Fruit fly (Drosophila melanogaster) whole organism, embryonic: ENCODE measurements around the gene Ca-Ma2d.
A peak's percentile ranks its signal among the peaks of the same experiment; 100 is the strongest.

Experiments used
- ATbp ChIP-seq: fragments of 200-800 bp; sonication (Bioruptor generic); optimal IDR thresholded peaks from 2 replicates; lab custom pipeline; 2017; ENCODE audit warnings: missing biosample characterization, mild to moderate bottlenecking, missing genetic modification characterization, missing genetic modification reagents
- Awh ChIP-seq: fragments of 200-800 bp; sonication (Bioruptor generic); IDR thresholded peaks from 2 replicates; pipeline ENCODE4, ENCODE4 v1.3.6; 2022; ENCODE audit warnings: missing biosample characterization, missing genetic modification characterization
- CG12299 ChIP-seq: fragments of 200-800 bp; sonication (Bioruptor generic); optimal IDR thresholded peaks from 2 replicates; lab custom pipeline; 2018; ENCODE audit warnings: missing biosample characterization, mild to moderate bottlenecking, missing genetic modification characterization
- CG1233 ChIP-seq: fragments of 200-800 bp; sonication (Bioruptor generic); optimal IDR thresholded peaks from 4 replicates; lab custom pipeline; 2018; ENCODE audit warnings: missing biosample characterization, mild to moderate bottlenecking, missing genetic modification characterization
- CG12391 ChIP-seq: fragments of 200-800 bp; sonication (Bioruptor generic); optimal IDR thresholded peaks from 3 replicates; lab custom pipeline; 2018; ENCODE audit warnings: missing biosample characterization, mild to moderate bottlenecking, missing genetic modification characterization, moderate library complexity
- CG12659 ChIP-seq: fragments of 200-800 bp; sonication (Bioruptor generic); optimal IDR thresholded peaks from 3 replicates; lab custom pipeline; 2017; ENCODE audit warnings: mild to moderate bottlenecking, missing biosample characterization, missing genetic modification reagents, missing genetic modification characterization
- CG12744 ChIP-seq: fragments of 200-800 bp; sonication (Bioruptor generic); optimal IDR thresholded peaks from 2 replicates; lab custom pipeline; 2016; ENCODE audit warnings: missing biosample characterization, missing genetic modification characterization
- CG13123 ChIP-seq: fragments of 200-800 bp; sonication (Bioruptor generic); optimal IDR thresholded peaks from 2 replicates; lab custom pipeline; 2016; ENCODE audit warnings: missing biosample characterization, missing genetic modification characterization
- CG14441 ChIP-seq: fragments of 200-800 bp; sonication (Bioruptor generic); IDR thresholded peaks from 2 replicates; pipeline ENCODE4 v1.3.6; 2022; ENCODE audit warnings: missing biosample characterization, missing genetic modification characterization
- CG17186 ChIP-seq: fragments of 200-800 bp; sonication (Bioruptor generic); optimal IDR thresholded peaks from 3 replicates; lab custom pipeline; 2017; ENCODE audit warnings: missing biosample characterization, missing genetic modification reagents, missing genetic modification characterization
- CG17612 ChIP-seq: fragments of 200-800 bp; sonication (Bioruptor generic); IDR thresholded peaks from 2 replicates; pipeline ENCODE4 v1.3.6; 2022; ENCODE audit warnings: missing biosample characterization, missing genetic modification characterization
- CG18764 ChIP-seq: fragments of 200-800 bp; sonication (Bioruptor generic); optimal IDR thresholded peaks from 3 replicates; lab custom pipeline; 2016; ENCODE audit warnings: missing biosample characterization, missing genetic modification characterization
- CG2116 ChIP-seq: fragments of 200-800 bp; sonication (Bioruptor generic); optimal IDR thresholded peaks from 3 replicates; lab custom pipeline; 2018; ENCODE audit warnings: missing biosample characterization, mild to moderate bottlenecking, missing genetic modification characterization
- CG2199 ChIP-seq: fragments of 200-800 bp; sonication (Bioruptor generic); IDR thresholded peaks from 3 replicates; pipeline ENCODE4 v1.3.6; 2022; ENCODE audit warnings: missing biosample characterization, missing genetic modification characterization
- CG9932 ChIP-seq: fragments of 200-800 bp; sonication (Bioruptor generic); IDR thresholded peaks from 2 replicates; pipeline ENCODE4 v1.3.6; 2022; ENCODE audit warnings: missing biosample characterization, missing genetic modification characterization
- CTCF ChIP-seq: fragments of 200-800 bp; sonication (Bioruptor generic); optimal IDR thresholded peaks from 2 replicates; lab custom pipeline; 2017; ENCODE audit warnings: missing biosample characterization, mild to moderate bottlenecking, missing genetic modification characterization, moderate library complexity
- CrebB ChIP-seq: fragments of 200-800 bp; sonication (Bioruptor generic); optimal IDR thresholded peaks from 3 replicates; lab custom pipeline; 2018; ENCODE audit warnings: missing biosample characterization, mild to moderate bottlenecking, missing genetic modification characterization
- Deaf1 ChIP-seq: fragments of 200-800 bp; optimal IDR thresholded peaks from 3 replicates; lab custom pipeline; 2019; ENCODE audit warnings: missing biosample characterization, mild to moderate bottlenecking, missing genetic modification characterization, moderate library complexity
- Dfd ChIP-seq, 2 experiments: fragments of >200 bp; optimal IDR thresholded peaks; 2 replicates each; lab custom pipeline; 2017; ENCODE audit warnings: missing biosample characterization in 2 of 2, missing genetic modification characterization in 2 of 2
- E2f2 ChIP-seq: fragments of 200-800 bp; sonication (Bioruptor generic); IDR thresholded peaks from 2 replicates; pipeline ENCODE4 v1.3.6; 2022; ENCODE audit warnings: missing biosample characterization, missing genetic modification characterization
- Elba2 ChIP-seq: fragments of 200-800 bp; sonication (Bioruptor generic); optimal IDR thresholded peaks from 3 replicates; lab custom pipeline; 2016; ENCODE audit warnings: missing biosample characterization, missing genetic modification characterization
- Fer2 ChIP-seq: fragments of 200-800 bp; sonication (Bioruptor generic); optimal IDR thresholded peaks from 2 replicates; lab custom pipeline; 2018; ENCODE audit warnings: missing biosample characterization, mild to moderate bottlenecking, missing genetic modification characterization, moderate library complexity
- Hr51 ChIP-seq, 2 experiments: fragments of 200-800 bp; sonication (Bioruptor generic); optimal IDR thresholded peaks; 2 replicates in 1 of 2; 3 replicates in 1 of 2; lab custom pipeline; 2016 to 2018; ENCODE audit warnings: missing biosample characterization in 2 of 2, missing genetic modification characterization in 2 of 2, mild to moderate bottlenecking in 1 of 2, moderate library complexity in 1 of 2
- Jarid2 ChIP-seq: fragments of 200-800 bp; sonication (Bioruptor generic); optimal IDR thresholded peaks from 3 replicates; lab custom pipeline; 2017; ENCODE audit warnings: mild to moderate bottlenecking, missing biosample characterization, missing genetic modification reagents, missing genetic modification characterization
- Opbp ChIP-seq: fragments of 200-800 bp; sonication (Bioruptor generic); IDR thresholded peaks from 3 replicates; pipeline ENCODE4 v1.3.6; 2022; ENCODE audit warnings: missing biosample characterization, missing genetic modification characterization; ENCODE audit not compliant: partially characterized antibody
- PHDP ChIP-seq: fragments of 200-800 bp; sonication (Bioruptor generic); optimal IDR thresholded peaks from 3 replicates; lab custom pipeline; 2018; ENCODE audit warnings: missing biosample characterization, mild to moderate bottlenecking, missing genetic modification characterization, moderate library complexity
- Ravus ChIP-seq: fragments of 200-800 bp; sonication (Bioruptor generic); IDR thresholded peaks from 2 replicates; pipeline ENCODE4 v1.3.6; 2022; ENCODE audit warnings: missing biosample characterization, missing genetic modification characterization
- Rx ChIP-seq: fragments of 200-800 bp; sonication (Bioruptor generic); IDR thresholded peaks from 2 replicates; pipeline ENCODE4 v1.3.6; 2022; ENCODE audit warnings: missing biosample characterization, missing genetic modification characterization
- Six4 ChIP-seq: fragments of 200-800 bp; sonication (Bioruptor generic); optimal IDR thresholded peaks from 2 replicates; lab custom pipeline; 2016; ENCODE audit warnings: missing biosample characterization, missing genetic modification characterization
- TFAM ChIP-seq: fragments of 200-800 bp; sonication (Bioruptor generic); optimal IDR thresholded peaks from 2 replicates; lab custom pipeline; 2017; ENCODE audit warnings: missing biosample characterization, missing genetic modification characterization, inconsistent platforms
- bbx ChIP-seq: fragments of 200-800 bp; sonication (Bioruptor generic); IDR thresholded peaks from 2 replicates; pipeline ENCODE4 v1.3.6; 2022; ENCODE audit warnings: missing biosample characterization, missing genetic modification characterization; ENCODE audit not compliant: partially characterized antibody
- bsh ChIP-seq, 2 experiments: fragments of 200-800 bp; sonication (Bioruptor generic); optimal IDR thresholded peaks; 2 replicates each; lab custom pipeline; 2017 to 2018; ENCODE audit warnings: mild to moderate bottlenecking in 2 of 2, missing biosample characterization in 2 of 2, missing genetic modification characterization in 2 of 2, moderate library complexity in 1 of 2
- caup ChIP-seq: fragments of 200-800 bp; sonication (Bioruptor generic); optimal IDR thresholded peaks from 3 replicates; lab custom pipeline; 2017; ENCODE audit warnings: missing biosample characterization, mild to moderate bottlenecking, missing genetic modification characterization, moderate library complexity; ENCODE audit not compliant: severe bottlenecking
- corto ChIP-seq: fragments of 200-800 bp; sonication (Bioruptor generic); optimal IDR thresholded peaks from 2 replicates; lab custom pipeline; 2016; ENCODE audit warnings: missing biosample characterization, mild to moderate bottlenecking, missing genetic modification characterization, moderate library complexity
- gfzf ChIP-seq: fragments of 200-800 bp; sonication (Bioruptor generic); optimal IDR thresholded peaks from 2 replicates; lab custom pipeline; 2016; ENCODE audit warnings: missing biosample characterization, mild to moderate bottlenecking, missing genetic modification characterization, moderate library complexity
- hkb ChIP-seq, 2 experiments: fragments of 200-800 bp in 1 of 2; fragments of >200 bp in 1 of 2; sonication (Bioruptor generic) in 1 of 2; IDR thresholded peaks in 1 of 2; optimal IDR thresholded peaks in 1 of 2; 2 replicates each; pipeline versions ENCODE4 v1.3.6 to Lab custom; 2017 to 2022; ENCODE audit warnings: missing biosample characterization in 1 of 2, missing genetic modification characterization in 1 of 2
- hth ChIP-seq: fragments of >200 bp; optimal IDR thresholded peaks from 2 replicates; lab custom pipeline; 2017; ENCODE audit warnings: inconsistent platforms
- jigr1 ChIP-seq: fragments of 200-800 bp; sonication (Bioruptor generic); IDR thresholded peaks from 3 replicates; pipeline ENCODE4 v1.3.6; 2022; ENCODE audit warnings: missing biosample characterization, missing genetic modification characterization
- kay ChIP-seq: fragments of 200-800 bp; sonication (Bioruptor generic); optimal IDR thresholded peaks from 2 replicates; lab custom pipeline; 2016; ENCODE audit warnings: missing biosample characterization, missing genetic modification characterization
- lmd ChIP-seq: fragments of 200-800 bp; sonication (Bioruptor generic); IDR thresholded peaks from 2 replicates; pipeline ENCODE4 v1.3.6; 2022; ENCODE audit warnings: missing biosample characterization, missing genetic modification characterization
- lola ChIP-seq, 3 experiments: fragments of >200 bp in 2 of 3; fragments of 200-800 bp in 1 of 3; sonication (Bioruptor generic) in 1 of 3; optimal IDR thresholded peaks; 2 replicates each; lab custom pipeline; 2017 to 2019; ENCODE audit warnings: missing biosample characterization in 3 of 3, missing genetic modification characterization in 3 of 3, mild to moderate bottlenecking in 1 of 3, moderate library complexity in 1 of 3
- peb ChIP-seq: fragments of 200-800 bp; sonication (Bioruptor generic); IDR thresholded peaks from 2 replicates; pipeline ENCODE4 v1.3.6; 2022; ENCODE audit warnings: missing biosample characterization, missing genetic modification characterization
- pzg ChIP-seq: fragments of 200-800 bp; sonication (Bioruptor generic); optimal IDR thresholded peaks from 3 replicates; lab custom pipeline; 2018; ENCODE audit warnings: missing biosample characterization, mild to moderate bottlenecking, missing genetic modification characterization, moderate library complexity
- row ChIP-seq: fragments of 200-800 bp; sonication (Bioruptor generic); IDR thresholded peaks from 3 replicates; pipeline ENCODE4 v1.3.6; 2022; ENCODE audit warnings: missing biosample characterization, missing genetic modification characterization
- sima ChIP-seq: fragments of 200-800 bp; sonication (Bioruptor generic); optimal IDR thresholded peaks from 2 replicates; lab custom pipeline; 2016; ENCODE audit warnings: missing biosample characterization, missing genetic modification characterization
- sisA ChIP-seq: fragments of 200-800 bp; sonication (Bioruptor generic); IDR thresholded peaks from 2 replicates; pipeline ENCODE4 v1.3.6; 2022; ENCODE audit warnings: missing biosample characterization, missing genetic modification characterization
- slp2 ChIP-seq: fragments of 200-800 bp; sonication (Bioruptor generic); optimal IDR thresholded peaks from 2 replicates; lab custom pipeline; 2016; ENCODE audit warnings: missing biosample characterization, missing genetic modification characterization
- stc ChIP-seq: fragments of 200-800 bp; sonication (Bioruptor generic); IDR thresholded peaks from 2 replicates; pipeline ENCODE4 v1.3.6; 2022; ENCODE audit warnings: missing biosample characterization, missing genetic modification characterization
- tll ChIP-seq, 2 experiments: fragments of 200-800 bp in 1 of 2; fragments of >200 bp in 1 of 2; sonication (Bioruptor generic) in 1 of 2; optimal IDR thresholded peaks; 2 replicates each; lab custom pipeline; 2017 to 2019; ENCODE audit warnings: missing biosample characterization in 2 of 2, missing genetic modification characterization in 2 of 2, mild to moderate bottlenecking in 1 of 2, moderate library complexity in 1 of 2
- ttk ChIP-seq: fragments of 200-800 bp; sonication (Bioruptor generic); IDR thresholded peaks from 2 replicates; pipeline ENCODE4 v2.1.2; 2022; ENCODE audit warnings: missing biosample characterization, missing genetic modification characterization

Gene Ca-Ma2d

DNA sequence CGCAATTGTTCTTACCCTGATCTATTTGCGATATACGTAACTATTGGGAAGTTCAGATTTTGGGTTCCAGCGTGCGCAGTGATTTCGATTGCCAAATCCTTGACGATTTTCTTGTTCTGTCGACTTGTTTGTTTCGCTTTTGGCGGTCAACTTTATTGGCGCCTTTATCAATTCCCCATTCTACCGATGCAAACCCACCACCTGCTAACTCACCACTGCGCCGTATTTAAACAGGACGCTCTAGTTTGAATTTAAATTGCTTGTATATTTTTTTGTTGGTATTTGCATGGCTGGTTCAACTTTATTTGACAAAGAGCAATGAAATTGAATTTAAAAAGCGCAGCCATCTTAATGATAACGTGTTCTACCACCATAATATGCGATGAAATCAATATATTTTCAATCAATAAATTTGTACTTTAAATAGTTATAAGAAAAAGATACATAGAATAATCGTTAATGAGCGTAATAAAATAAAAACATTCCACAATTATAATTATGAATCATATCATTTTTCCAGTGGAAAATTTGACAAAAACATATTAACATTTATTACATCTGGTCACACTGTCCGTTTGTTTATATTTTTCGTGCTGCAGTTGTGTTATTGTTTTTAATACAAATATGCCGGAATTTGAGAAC is 30.4 kb downstream of the Ca-Ma2d start, which contains the start of the genes twe and CG4935 (continued):
- TF ChIP-seq Elba2 (GFP tag; lab: Kevin White, UChicago) (no peak), Ravus (GFP tag; lab: Robert Waterston, UW) (no peak), stc (GFP tag; lab: Robert Waterston, UW) (no peak), Opbp (GFP tag; lab: Robert Waterston, UW) (no peak), hth (lab: Kevin White, UChicago) (no peak), CG12391 (tag; lab: Kevin White, UChicago) (peak; percentile 18), CTCF (GFP tag; lab: Kevin White, UChicago) (peak; percentile 37), Hr51 (GFP tag; optimal IDR thresholded peaks at IDR 0.05; lab: Kevin White, UChicago) (no peak), CG17612 (GFP tag; lab: Robert Waterston, UW) (no peak), sima (no peak), Six4 (GFP tag; lab: Kevin White, UChicago) (no peak), peb (GFP tag; lab: Robert Waterston, UW) (no peak), CG12299 (tag; lab: Kevin White, UChicago) (peak; percentile 3), hkb (optimal IDR thresholded peaks at IDR 0.05; lab: Kevin White, UChicago) (no peak), hkb (GFP tag; IDR thresholded peaks at IDR 0.05; lab: Robert Waterston, UW) (no peak), sisA (no peak), bsh (GFP tag; optimal IDR thresholded peaks at IDR 0.05; lab: Kevin White, UChicago) (no peak), lmd (GFP tag; lab: Robert Waterston, UW) (no peak), E2f2 (GFP tag; lab: Robert Waterston, UW) (peak; percentile 77), caup (GFP tag; lab: Kevin White, UChicago) (no peak), row (GFP tag; lab: Robert Waterston, UW) (peak; percentile 26; the same call in 1 of the 3 replicates), Jarid2 (GFP tag; lab: Kevin White, UChicago) (no peak), CG14441 (GFP tag; lab: Robert Waterston, UW) (no peak), corto (no peak), Deaf1 (tag; lab: Kevin White, UChicago) (no peak), Rx (GFP tag; lab: Robert Waterston, UW) (no peak), lola (GFP tag; optimal IDR thresholded peaks at IDR 0.05; lab: Kevin White, UChicago) (no peak), ATbp (GFP tag; lab: Kevin White, UChicago) (no peak), CG17186 (GFP tag; lab: Kevin White, UChicago) (no peak), CG12659 (GFP tag; lab: Kevin White, UChicago) (peak; percentile 26), bbx (GFP tag; lab: Robert Waterston, UW) (no peak), CG18764 (GFP tag; lab: Kevin White, UChicago) (no peak), Fer2 (tag; lab: Kevin White, UChicago) (no peak), pzg (GFP tag; lab: Kevin White, UChicago) (peak; percentile 11), CG2199 (GFP tag; lab: Robert Waterston, UW) (no peak), CG12744 (GFP tag; lab: Kevin White, UChicago) (no peak), CG2116 (GFP tag; lab: Kevin White, UChicago) (peak; percentile 2), gfzf (GFP tag; lab: Kevin White, UChicago) (peak; percentile 55), CG1233 (GFP tag; lab: Kevin White, UChicago) (no peak), CrebB (no peak), TFAM (GFP tag; lab: Kevin White, UChicago) (no peak), Dfd (GFP tag; optimal IDR thresholded peaks at IDR 0.05; lab: Kevin White, UChicago) (no peak), CG9932 (no peak), jigr1 (GFP tag; lab: Robert Waterston, UW) (no peak), Awh (no peak), slp2 (GFP tag; lab: Kevin White, UChicago) (no peak), kay (GFP tag; lab: Kevin White, UChicago) (peak; percentile 29), CG13123 (GFP tag; lab: Kevin White, UChicago) (no peak), ttk (GFP tag; lab: Robert Waterston, UW) (no peak), tll (GFP tag; optimal IDR thresholded peaks at IDR 0.05; lab: Kevin White, UChicago) (no peak), PHDP (no peak)
